Fruit fly (Drosophila melanogaster) whole organism, adult: Measurements from ENCODE around the gene lectin-30A.

Source experiments
- CG7101 ChIP-seq: fragments of 200-800 bp; sonication (Bioruptor generic); optimal IDR thresholded peaks from 2 replicates; lab custom pipeline; 2018; ENCODE audit warnings: missing biosample characterization, mild to moderate bottlenecking, missing genetic modification characterization, moderate library complexity
- Crg-1 ChIP-seq: fragments of 200-800 bp; sonication (Bioruptor generic); optimal IDR thresholded peaks from 2 replicates; lab custom pipeline; 2016; ENCODE audit warnings: missing biosample characterization, missing genetic modification characterization
- Hr96 ChIP-seq: fragments of 200-800 bp; sonication (Bioruptor generic); optimal IDR thresholded peaks from 2 replicates; lab custom pipeline; 2016; ENCODE audit warnings: missing biosample characterization, missing genetic modification characterization
- Mnt ChIP-seq: fragments of 200-800 bp; sonication (Bioruptor generic); optimal IDR thresholded peaks from 2 replicates; lab custom pipeline; 2016; ENCODE audit warnings: missing biosample characterization, mild to moderate bottlenecking, missing genetic modification characterization
- cic ChIP-seq: fragments of 200-800 bp; sonication (Bioruptor generic); optimal IDR thresholded peaks from 2 replicates; lab custom pipeline; 2017; ENCODE audit warnings: missing biosample characterization, mild to moderate bottlenecking, missing genetic modification characterization, moderate library complexity

DNA sequence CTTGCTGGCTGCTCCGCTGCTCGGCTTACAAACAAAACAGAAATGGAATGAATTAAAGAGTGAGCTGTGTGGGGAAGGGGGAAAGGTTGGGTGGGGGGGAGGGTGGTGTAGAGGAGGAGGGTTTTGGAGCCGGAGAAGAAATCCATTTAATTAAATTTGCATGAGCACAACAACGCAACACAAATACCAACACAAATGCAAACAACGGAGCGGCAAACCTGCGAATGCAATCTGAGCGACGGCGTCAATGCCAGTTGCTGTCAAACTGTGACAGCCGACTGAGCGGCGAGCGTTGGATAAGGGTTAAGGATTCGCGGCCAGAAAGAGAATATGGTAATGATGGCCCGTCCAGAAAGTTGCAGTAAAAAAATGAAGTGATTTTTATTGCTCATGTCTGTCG lies 29.3 kb downstream of the lectin-30A start:
- TF ChIP-seq Hr96 (GFP tag; lab: Kevin White, UChicago), result no peak
- no peak for TF ChIP-seq Crg-1 (GFP tag; lab: Kevin White, UChicago)
- TF ChIP-seq CG7101, result no peak
- TF ChIP-seq Mnt, result no peak
- no peak for TF ChIP-seq cic
